Worm (Caenorhabditis elegans) whole organism, L2 larva: ENCODE results near the gene srt-24.

Source experiments
- blmp-1 ChIP-seq: sonication (generic microtip); optimal IDR thresholded peaks from 2 replicates; lab custom pipeline; 2017; ENCODE audit warnings: missing genetic modification characterization, mild to moderate bottlenecking, missing compliant biosample characterization, antibody characterized with exemption, moderate library complexity; ENCODE audit not compliant: insufficient read depth
- ceh-16 ChIP-seq: fragments of 150-350 bp; optimal IDR thresholded peaks from 2 replicates; lab custom pipeline; 2014; ENCODE audit warnings: missing biosample characterization, missing genetic modification characterization
- ceh-82 ChIP-seq: fragments of 150-350 bp; optimal IDR thresholded peaks from 2 replicates; lab custom pipeline; 2014; ENCODE audit warnings: missing biosample characterization, missing genetic modification characterization
- elt-3 ChIP-seq: sonication (generic microtip); optimal IDR thresholded peaks from 2 replicates; lab custom pipeline; 2017; ENCODE audit warnings: missing biosample characterization, missing genetic modification characterization
- fos-1 ChIP-seq: fragments of 150-350 bp; optimal IDR thresholded peaks from 2 replicates; lab custom pipeline; 2014; ENCODE audit warnings: missing biosample characterization, missing genetic modification characterization
- mbf-1 ChIP-seq: sonication (generic microtip); optimal IDR thresholded peaks from 2 replicates; lab custom pipeline; 2017; ENCODE audit warnings: missing biosample characterization, missing genetic modification characterization
- nhr-12 ChIP-seq: fragments of 150-350 bp; optimal IDR thresholded peaks from 2 replicates; lab custom pipeline; 2014; ENCODE audit warnings: missing biosample characterization, missing genetic modification characterization
- nhr-21 ChIP-seq: fragments of 150-350 bp; optimal IDR thresholded peaks from 2 replicates; lab custom pipeline; 2014; ENCODE audit warnings: missing biosample characterization, missing genetic modification characterization
- nhr-237 ChIP-seq: fragments of 150-350 bp; optimal IDR thresholded peaks from 2 replicates; lab custom pipeline; 2014; ENCODE audit warnings: missing biosample characterization, missing genetic modification characterization
- ztf-11 ChIP-seq: sonication (generic microtip); optimal IDR thresholded peaks from 2 replicates; lab custom pipeline; 2017; ENCODE audit warnings: missing biosample characterization, missing genetic modification characterization

- TF ChIP-seq fos-1 (tag; lab: Kevin White, UChicago) = no peak
- TF ChIP-seq ztf-11 (tag; lab: Kevin White, UChicago) = no peak
- no peak for TF ChIP-seq ceh-82 (tag; lab: Kevin White, UChicago)
- no peak for TF ChIP-seq ceh-16
- no peak for TF ChIP-seq nhr-12 (tag; lab: Kevin White, UChicago)
- no peak for TF ChIP-seq nhr-21 (tag; lab: Kevin White, UChicago)
- TF ChIP-seq blmp-1 = no peak
- TF ChIP-seq nhr-237 = no peak
- TF ChIP-seq mbf-1 = no peak
- TF ChIP-seq elt-3 = no peak
Measured at ce11 chrIV:728095-728494, 2.7 kb downstream of the srt-24 start, which contains the start of gene Y55F3C.9.
